Worm (Caenorhabditis elegans) whole organism, young adult: Measurements from ENCODE around the gene F35D2.2.

Source experiments
- B0336.3 ChIP-seq: fragments of 200-800 bp; sonication (Bioruptor generic); IDR thresholded peaks from 2 replicates; pipeline ENCODE4 v1.3.6; 2022; ENCODE audit warnings: missing genetic modification characterization, missing compliant biosample characterization
- C17E4.6 ChIP-seq: fragments of 200-800 bp; sonication (Bioruptor generic); IDR thresholded peaks from 2 replicates; pipeline ENCODE4 v1.3.6; 2022; ENCODE audit warnings: missing genetic modification reagents, missing genetic modification characterization, missing compliant biosample characterization
- F22D6.2 ChIP-seq: sonication (generic microtip); optimal IDR thresholded peaks from 2 replicates; lab custom pipeline; 2016; ENCODE audit warnings: mild to moderate bottlenecking, missing genetic modification characterization, missing compliant biosample characterization
- F39B2.1 ChIP-seq: fragments of 200-800 bp; sonication (Bioruptor generic); IDR thresholded peaks from 2 replicates; pipeline ENCODE4 v1.3.6; 2022; ENCODE audit warnings: missing genetic modification reagents, missing genetic modification characterization, missing compliant biosample characterization
- F57A8.1 ChIP-seq: fragments of 200-800 bp; sonication (Bioruptor generic); optimal IDR thresholded peaks from 2 replicates; lab custom pipeline; 2018; ENCODE audit warnings: mild to moderate bottlenecking, missing genetic modification characterization, moderate library complexity, missing compliant biosample characterization
- K12H6.12 ChIP-seq: fragments of 200-800 bp; sonication (Bioruptor generic); optimal IDR thresholded peaks from 2 replicates; lab custom pipeline; 2018; ENCODE audit warnings: mild to moderate bottlenecking, missing genetic modification characterization, missing compliant biosample characterization
- Y53G8AR.9 ChIP-seq: fragments of 200-800 bp; sonication (Bioruptor generic); conservative IDR thresholded peaks from 2 replicates; pipeline ENCODE4 v1.3.6; 2022; ENCODE audit warnings: missing genetic modification reagents, missing genetic modification characterization, missing compliant biosample characterization
- Y56A3A.18 ChIP-seq: fragments of 200-800 bp; sonication (Bioruptor generic); IDR thresholded peaks from 2 replicates; pipeline ENCODE4 v1.3.6; 2022; ENCODE audit warnings: missing genetic modification reagents, missing genetic modification characterization, missing compliant biosample characterization
- ZK185.1 ChIP-seq: sonication (generic microtip); optimal IDR thresholded peaks from 2 replicates; lab custom pipeline; 2016; ENCODE audit warnings: mild to moderate bottlenecking, missing genetic modification characterization, missing compliant biosample characterization; ENCODE audit not compliant: poor library complexity, severe bottlenecking
- akir-1 ChIP-seq: fragments of 200-800 bp; sonication (Bioruptor generic); optimal IDR thresholded peaks from 2 replicates; lab custom pipeline; 2018; ENCODE audit warnings: mild to moderate bottlenecking, missing genetic modification characterization, moderate library complexity, missing compliant biosample characterization
- ama-1 ChIP-seq, 3 experiments: fragments of 150-350 bp in 1 of 3; sonication (generic microtip) in 2 of 3; optimal IDR thresholded peaks; 2 replicates each; lab custom pipeline; 2014 to 2018; ENCODE audit warnings: missing biosample characterization in 2 of 3, missing genetic modification characterization in 2 of 3, missing genetic modification reagents in 2 of 3
- atf-7 ChIP-seq: sonication (generic microtip); optimal IDR thresholded peaks from 2 replicates; lab custom pipeline; 2017; ENCODE audit warnings: mild to moderate bottlenecking, missing genetic modification characterization, missing compliant biosample characterization
- bed-1 ChIP-seq: fragments of 200-800 bp; sonication (Bioruptor generic); IDR thresholded peaks from 2 replicates; pipeline ENCODE4 v1.3.6; 2022; ENCODE audit warnings: missing genetic modification reagents, missing genetic modification characterization, missing compliant biosample characterization
- ceh-27 ChIP-seq: fragments of 200-800 bp; sonication (Bioruptor generic); optimal IDR thresholded peaks from 2 replicates; lab custom pipeline; 2018; ENCODE audit warnings: mild to moderate bottlenecking, missing genetic modification characterization, moderate library complexity, missing compliant biosample characterization
- chd-7 ChIP-seq: sonication (generic microtip); optimal IDR thresholded peaks from 2 replicates; lab custom pipeline; 2016; ENCODE audit warnings: mild to moderate bottlenecking, missing genetic modification characterization, moderate library complexity, missing compliant biosample characterization
- die-1 ChIP-seq: sonication (generic microtip); optimal IDR thresholded peaks from 2 replicates; lab custom pipeline; 2016; ENCODE audit warnings: missing genotype, mild to moderate bottlenecking, missing genetic modification characterization, missing compliant biosample characterization
- dox-1 ChIP-seq: fragments of 200-800 bp; sonication (Bioruptor generic); IDR thresholded peaks from 2 replicates; pipeline ENCODE4 v1.3.6; 2022; ENCODE audit warnings: missing genetic modification reagents, missing genetic modification characterization, missing compliant biosample characterization
- fkh-3 ChIP-seq: sonication (generic microtip); optimal IDR thresholded peaks from 2 replicates; lab custom pipeline; 2016; ENCODE audit warnings: mild to moderate bottlenecking, missing genetic modification characterization, missing compliant biosample characterization
- gei-17 ChIP-seq: fragments of 200-800 bp; sonication (Bioruptor generic); optimal IDR thresholded peaks from 2 replicates; lab custom pipeline; 2018; ENCODE audit warnings: mild to moderate bottlenecking, missing genetic modification characterization, missing compliant biosample characterization
- hlh-26 ChIP-seq: fragments of 200-800 bp; sonication (Bioruptor generic); conservative IDR thresholded peaks from 2 replicates; pipeline ENCODE4 v1.3.6; 2022; ENCODE audit warnings: missing genetic modification reagents, missing genetic modification characterization, missing compliant biosample characterization
- lin-35 ChIP-seq, 3 experiments: fragments of 150-350 bp in 2 of 3; sonication (generic microtip) in 1 of 3; optimal IDR thresholded peaks; 2 replicates each; lab custom pipeline; 2014 to 2018; ENCODE audit warnings: missing biosample characterization in 3 of 3, missing genetic modification characterization in 3 of 3, missing genetic modification reagents in 3 of 3
- lin-54 ChIP-seq: fragments of 200-800 bp; sonication (Bioruptor generic); optimal IDR thresholded peaks from 2 replicates; lab custom pipeline; 2018; ENCODE audit warnings: mild to moderate bottlenecking, missing genetic modification characterization, missing compliant biosample characterization
- lsl-1 ChIP-seq: fragments of 200-800 bp; sonication (Bioruptor generic); optimal IDR thresholded peaks from 2 replicates; lab custom pipeline; 2018; ENCODE audit warnings: mild to moderate bottlenecking, missing genetic modification characterization, moderate library complexity, missing compliant biosample characterization
- lsy-27 ChIP-seq: sonication (generic microtip); optimal IDR thresholded peaks from 2 replicates; lab custom pipeline; 2017; ENCODE audit warnings: missing genetic modification characterization, mild to moderate bottlenecking, missing compliant biosample characterization, antibody characterized with exemption, missing genotype, borderline replicate concordance; ENCODE audit not compliant: insufficient read depth
- nhr-179 ChIP-seq: sonication (generic microtip); optimal IDR thresholded peaks from 2 replicates; lab custom pipeline; 2016; ENCODE audit warnings: mild to moderate bottlenecking, missing genetic modification characterization, missing compliant biosample characterization
- nhr-27 ChIP-seq: fragments of 200-800 bp; sonication (Bioruptor generic); optimal IDR thresholded peaks from 2 replicates; lab custom pipeline; 2018; ENCODE audit warnings: mild to moderate bottlenecking, missing genetic modification characterization, moderate library complexity, missing compliant biosample characterization
- nhr-90 ChIP-seq: sonication (generic microtip); optimal IDR thresholded peaks from 2 replicates; lab custom pipeline; 2016; ENCODE audit warnings: missing genotype, mild to moderate bottlenecking, missing genetic modification characterization, missing compliant biosample characterization
- sdz-38 ChIP-seq: sonication (generic microtip); optimal IDR thresholded peaks from 2 replicates; lab custom pipeline; 2016; ENCODE audit warnings: missing genotype, missing genetic modification characterization, missing compliant biosample characterization
- snpc-4 ChIP-seq, 5 experiments: fragments of 150-350 bp in 1 of 5; sonication (generic microtip) in 4 of 5; optimal IDR thresholded peaks; 2 replicates each; lab custom pipeline; 2014 to 2018; ENCODE audit warnings: missing genetic modification characterization in 5 of 5, missing biosample characterization in 3 of 5, antibody characterized with exemption in 2 of 5, mild to moderate bottlenecking in 2 of 5, missing compliant biosample characterization in 2 of 5, missing genotype in 2 of 5, moderate library complexity in 2 of 5, missing genetic modification reagents in 1 of 5
- somi-1 ChIP-seq: fragments of 200-800 bp; sonication (Bioruptor generic); optimal IDR thresholded peaks from 2 replicates; lab custom pipeline; 2018; ENCODE audit warnings: mild to moderate bottlenecking, missing genetic modification characterization, missing compliant biosample characterization
- tbx-9 ChIP-seq: sonication (generic microtip); optimal IDR thresholded peaks from 2 replicates; lab custom pipeline; 2016; ENCODE audit warnings: borderline replicate concordance, missing genetic modification characterization, inconsistent platforms, missing compliant biosample characterization
- ztf-18 ChIP-seq: sonication (generic microtip); optimal IDR thresholded peaks from 2 replicates; lab custom pipeline; 2016; ENCODE audit warnings: missing genotype, mild to moderate bottlenecking, missing genetic modification characterization, missing compliant biosample characterization
- ztf-26 ChIP-seq: sonication (generic microtip); optimal IDR thresholded peaks from 2 replicates; lab custom pipeline; 2017; ENCODE audit warnings: missing genetic modification characterization, missing compliant biosample characterization

Gene F35D2.2

ce11 chrII:7537603-7538230 is 36.5 kb upstream of the F35D2.2 start, which contains the start of gene nfi-1 (continued):
- TF ChIP-seq lin-54 (GFP tag; lab: Kevin White, UChicago) (peak; percentile 36), sdz-38 (no peak), F22D6.2 (tag; lab: Kevin White, UChicago) (no peak), lsy-27 (tag; lab: Kevin White, UChicago) (no peak), K12H6.12 (tag; lab: Kevin White, UChicago) (peak; percentile 32), dox-1 (GFP tag; lab: Robert Waterston, UW) (peak; percentile 42; the same call in 1 of the 2 replicates), C17E4.6 (no peak), die-1 (tag; lab: Kevin White, UChicago) (no peak), bed-1 (no peak), ztf-18 (tag; lab: Kevin White, UChicago) (no peak), B0336.3 (no peak), ama-1 (optimal IDR thresholded peaks at IDR 0.05; lab: Kevin White, UChicago) (no peak), ama-1 (GFP tag; optimal IDR thresholded peaks at IDR 0.05; lab: Kevin White, UChicago) (no peak), fkh-3 (tag; lab: Kevin White, UChicago) (no peak), lin-35 (GFP tag; optimal IDR thresholded peaks at IDR 0.05; lab: Kevin White, UChicago) (peak in 1 of 3 experiments; percentile 42), lsl-1 (GFP tag; lab: Kevin White, UChicago) (peak; percentile 49), ceh-27 (GFP tag; lab: Kevin White, UChicago) (peak; percentile 51), atf-7 (tag; lab: Kevin White, UChicago) (no peak)

ce11 chrII:7542952-7543351 is 31.3 kb upstream of the F35D2.2 start:
- TF ChIP-seq die-1 (tag; lab: Kevin White, UChicago): no peak
- TF ChIP-seq snpc-4 (GFP tag; optimal IDR thresholded peaks at IDR 0.05; lab: Kevin White, UChicago): no peak
- TF ChIP-seq snpc-4 (tag; optimal IDR thresholded peaks at IDR 0.05; lab: Kevin White, UChicago): no peak
- no peak for TF ChIP-seq ztf-26 (tag; lab: Kevin White, UChicago)
- TF ChIP-seq gei-17 (GFP tag; lab: Kevin White, UChicago): no peak
- TF ChIP-seq lin-54 (GFP tag; lab: Kevin White, UChicago): no peak
- no peak for TF ChIP-seq Y56A3A.18 (GFP tag; lab: Robert Waterston, UW)
- TF ChIP-seq atf-7 (tag; lab: Kevin White, UChicago): no peak
- TF ChIP-seq ZK185.1 (tag; lab: Kevin White, UChicago): no peak
- TF ChIP-seq nhr-90: no peak
- no peak for TF ChIP-seq hlh-26 (GFP tag; lab: Robert Waterston, UW)
- no peak for TF ChIP-seq F57A8.1
- no peak for TF ChIP-seq nhr-179 (tag; lab: Kevin White, UChicago)
- TF ChIP-seq somi-1 (GFP tag; lab: Kevin White, UChicago): no peak

DNA sequence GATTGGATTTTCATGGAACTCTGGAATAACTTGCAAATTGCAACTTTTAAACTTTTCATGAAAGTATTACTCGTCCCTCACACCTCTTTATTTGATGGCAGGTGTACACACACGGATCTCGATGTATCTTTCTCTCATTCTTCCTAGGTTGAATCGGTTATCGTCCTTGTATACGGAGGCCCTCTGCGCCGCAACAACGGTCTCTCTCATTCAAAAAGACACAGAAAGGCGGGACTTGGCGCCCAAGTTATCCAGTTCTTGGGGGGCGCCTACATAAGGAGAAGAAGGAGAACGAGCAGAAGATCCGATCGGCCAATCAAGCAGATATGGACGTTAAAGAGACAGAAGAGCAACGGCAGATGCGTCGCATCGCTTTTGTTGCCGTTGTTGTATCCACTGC is 30.4 kb upstream of the F35D2.2 start, which contains the start of gene rol-8:
TSS of gene rol-8 (plus strand) at position 301 of the 400 bp plus-strand sequence.
- no peak for TF ChIP-seq Y53G8AR.9 (GFP tag; lab: Robert Waterston, UW)
- no peak for TF ChIP-seq tbx-9
- TF ChIP-seq chd-7 (tag; lab: Kevin White, UChicago): no peak
- no peak for TF ChIP-seq die-1 (tag; lab: Kevin White, UChicago)
- no peak for TF ChIP-seq snpc-4 (GFP tag; optimal IDR thresholded peaks at IDR 0.05; lab: Kevin White, UChicago)
- TF ChIP-seq snpc-4 (tag; optimal IDR thresholded peaks at IDR 0.05; lab: Kevin White, UChicago): no peak
- no peak for TF ChIP-seq akir-1
- TF ChIP-seq nhr-27: no peak
- TF ChIP-seq F39B2.1 (GFP tag; lab: Robert Waterston, UW): no peak
- TF ChIP-seq, all 124 proteins: peak for 0
